Worm (Caenorhabditis elegans): ENCODE measurements around the gene Y116A8C.30.

Gene Y116A8C.30

DNA sequence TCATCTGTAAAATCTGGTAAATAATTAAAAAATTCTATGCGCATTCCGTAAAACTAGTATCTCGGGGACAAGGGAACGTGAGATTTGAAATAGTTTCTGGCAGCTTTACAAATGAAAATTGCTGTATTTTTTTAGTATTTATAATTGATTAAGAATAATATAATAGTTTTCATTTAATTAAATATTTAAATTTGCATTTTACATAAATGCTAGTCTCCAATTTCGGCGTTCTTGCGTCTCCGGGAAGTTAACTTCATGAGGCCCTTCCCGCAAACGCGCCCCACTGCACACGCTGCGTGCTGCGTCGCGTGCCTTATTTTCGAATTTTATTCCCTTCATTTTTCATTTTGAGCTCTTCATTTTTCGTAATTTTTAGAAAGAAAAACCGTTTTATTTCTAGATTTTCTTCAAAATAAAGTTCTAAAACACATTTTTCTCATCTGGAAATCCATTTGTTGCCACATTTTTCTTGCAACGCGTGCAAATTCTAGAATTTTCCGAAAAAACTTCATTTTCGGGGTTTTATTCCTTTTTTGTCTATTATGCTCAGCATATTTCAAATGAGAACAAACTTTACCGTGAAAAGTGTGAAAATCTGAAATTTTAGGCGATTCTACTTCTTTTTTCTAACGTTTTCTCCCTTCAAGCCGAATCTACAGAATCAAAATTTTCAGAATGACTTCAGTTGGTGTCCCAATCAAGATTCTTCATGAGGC lies 16.0 kb downstream of the Y116A8C.30 start, which contains the start of the genes snx-13 and snr-1 (continued):
- peak; percentile 85 for TF ChIP-seq ceh-24 (tag; optimal IDR thresholded peaks at IDR 0.05)
- peak; percentile 47 for TF ChIP-seq nfya-1 (tag; optimal IDR thresholded peaks at IDR 0.05)
- peak; percentile 99 for TF ChIP-seq zip-5 (tag; optimal IDR thresholded peaks at IDR 0.05)
- TF ChIP-seq ceh-45 (GFP tag; IDR thresholded peaks at IDR 0.05): peak; percentile 82
- peak; percentile 80 for TF ChIP-seq unc-42 (tag; optimal IDR thresholded peaks at IDR 0.05)
- peak; percentile 83 for TF ChIP-seq che-1 (tag; optimal IDR thresholded peaks at IDR 0.05)
- peak; percentile 72; the same call in 1 of the 2 replicates for TF ChIP-seq unc-3 (GFP tag; conservative IDR thresholded peaks at IDR 0.05)
- peak; percentile 96 for TF ChIP-seq unc-3 (tag; optimal IDR thresholded peaks at IDR 0.05)
- TF ChIP-seq elt-4 (tag; optimal IDR thresholded peaks at IDR 0.05): no peak
- TF ChIP-seq pha-2 (tag; optimal IDR thresholded peaks at IDR 0.05): peak; percentile 94
- no peak for TF ChIP-seq odd-2 (tag; optimal IDR thresholded peaks at IDR 0.05)
- TF ChIP-seq ceh-19 (GFP tag; optimal IDR thresholded peaks at IDR 0.05): peak; percentile 94
- peak; percentile 94 for TF ChIP-seq rnt-1 (tag; optimal IDR thresholded peaks at IDR 0.05)
- peak; percentile 98 for TF ChIP-seq ref-2 (tag; optimal IDR thresholded peaks at IDR 0.05)
- TF ChIP-seq pax-1 (tag; optimal IDR thresholded peaks at IDR 0.05): no peak
- TF ChIP-seq C38D4.7 (GFP tag; optimal IDR thresholded peaks at IDR 0.05): peak; percentile 87
- peak; percentile 80 for TF ChIP-seq lin-11 (tag; optimal IDR thresholded peaks at IDR 0.05)
- TF ChIP-seq dmd-4 (tag; optimal IDR thresholded peaks at IDR 0.05; ENCODE audit: borderline replicate concordance): peak; percentile 76
- TF ChIP-seq ceh-6 (GFP tag; optimal IDR thresholded peaks at IDR 0.05): peak; percentile 48
- peak; percentile 94 for TF ChIP-seq C08G9.2 (tag; optimal IDR thresholded peaks at IDR 0.05)
- peak; percentile 99 for TF ChIP-seq ceh-31 (tag; optimal IDR thresholded peaks at IDR 0.05)
- TF ChIP-seq ama-1 (optimal IDR thresholded peaks at IDR 0.05): no peak
- peak; percentile 96 for TF ChIP-seq fax-1 (tag; optimal IDR thresholded peaks at IDR 0.05)
- TF ChIP-seq eyg-1 (tag; optimal IDR thresholded peaks at IDR 0.05): peak; percentile 78
- peak; percentile 79 for TF ChIP-seq pat-9 (tag; optimal IDR thresholded peaks at IDR 0.05)
- TF ChIP-seq ceh-48 (tag; optimal IDR thresholded peaks at IDR 0.05): peak; percentile 68

DNA sequence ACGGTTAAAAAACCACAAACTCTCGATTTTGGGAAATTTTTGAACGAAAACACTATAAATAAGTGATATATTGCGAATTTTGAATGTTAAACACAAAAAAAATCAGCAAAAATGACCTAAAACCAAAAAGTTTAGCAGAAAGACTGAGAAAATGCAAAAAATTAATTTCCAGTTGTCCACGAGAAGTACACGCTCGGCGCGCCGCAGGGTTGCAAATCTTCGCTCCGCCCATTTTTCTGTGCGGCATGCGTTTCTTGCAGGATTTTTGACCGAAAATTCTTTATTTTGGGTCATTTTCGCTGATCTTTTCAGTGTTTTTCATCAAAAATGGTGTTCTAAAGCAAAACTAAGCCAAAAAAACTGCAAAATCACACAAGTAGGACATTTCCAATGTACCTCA lies 18.7 kb downstream of the Y116A8C.30 start:
- TF ChIP-seq C08G9.2 (tag; optimal IDR thresholded peaks at IDR 0.05) (no peak), lim-6 (tag; optimal IDR thresholded peaks at IDR 0.05) (no peak), ceh-6 (GFP tag; optimal IDR thresholded peaks at IDR 0.05) (no peak), hlh-15 (tag; optimal IDR thresholded peaks at IDR 0.05) (no peak), ets-4 (tag; optimal IDR thresholded peaks at IDR 0.05) (no peak), npax-4 (tag; optimal IDR thresholded peaks at IDR 0.05) (no peak), ceh-24 (tag; optimal IDR thresholded peaks at IDR 0.05) (no peak), ama-1 (optimal IDR thresholded peaks at IDR 0.05) (no peak), ceh-48 (tag; optimal IDR thresholded peaks at IDR 0.05) (no peak), fkh-10 (GFP tag; optimal IDR thresholded peaks at IDR 0.05) (no peak), K09A11.1 (tag; optimal IDR thresholded peaks at IDR 0.05; ENCODE audit: insufficient read depth) (no peak), nhr-232 (tag; optimal IDR thresholded peaks at IDR 0.05) (no peak), unc-86 (tag; optimal IDR thresholded peaks at IDR 0.05) (no peak), rnt-1 (tag; optimal IDR thresholded peaks at IDR 0.05) (no peak)

DNA sequence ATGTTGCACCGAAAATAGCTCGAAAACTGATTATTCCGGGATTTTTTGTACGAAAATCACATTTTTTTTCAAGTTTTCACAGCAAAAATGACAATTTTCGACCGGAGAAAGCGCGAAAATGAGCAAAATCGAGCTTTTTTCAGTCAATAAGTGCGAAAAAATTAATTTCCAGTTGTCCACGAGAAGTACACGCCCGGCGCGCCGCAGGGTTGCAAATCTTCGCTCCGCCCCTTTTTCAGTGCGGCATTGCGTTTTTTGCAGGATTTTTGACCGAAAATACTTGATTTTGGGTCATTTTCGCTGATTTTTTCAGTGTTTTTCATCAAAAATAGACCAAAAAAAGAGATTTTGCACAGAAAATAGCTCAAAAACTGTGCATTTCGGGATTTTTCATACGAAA lies 19.2 kb downstream of the Y116A8C.30 start:
- no peak for TF ChIP-seq dmd-4 (tag; optimal IDR thresholded peaks at IDR 0.05; ENCODE audit: borderline replicate concordance)
- TF ChIP-seq hlh-15 (tag; optimal IDR thresholded peaks at IDR 0.05): no peak
- no peak for TF ChIP-seq npax-4 (tag; optimal IDR thresholded peaks at IDR 0.05)
- no peak for TF ChIP-seq lim-6 (tag; optimal IDR thresholded peaks at IDR 0.05)
- no peak for TF ChIP-seq che-1 (tag; optimal IDR thresholded peaks at IDR 0.05)
- TF ChIP-seq sox-4 (tag; optimal IDR thresholded peaks at IDR 0.05): no peak
- no peak for TF ChIP-seq ceh-22 (tag; optimal IDR thresholded peaks at IDR 0.05)
- TF ChIP-seq odd-2 (tag; optimal IDR thresholded peaks at IDR 0.05): no peak
- TF ChIP-seq ama-1 (optimal IDR thresholded peaks at IDR 0.05): no peak
- no peak for TF ChIP-seq unc-3 (GFP tag; conservative IDR thresholded peaks at IDR 0.05)
- no peak for TF ChIP-seq unc-3 (tag; optimal IDR thresholded peaks at IDR 0.05)
- no peak for TF ChIP-seq ceh-24 (tag; optimal IDR thresholded peaks at IDR 0.05)
- TF ChIP-seq pqm-1 (tag; optimal IDR thresholded peaks at IDR 0.05): no peak
- TF ChIP-seq rnt-1 (tag; optimal IDR thresholded peaks at IDR 0.05): no peak
- no peak for TF ChIP-seq unc-55 (GFP tag; optimal IDR thresholded peaks at IDR 0.05)
- TF ChIP-seq K09A11.1 (tag; optimal IDR thresholded peaks at IDR 0.05; ENCODE audit: insufficient read depth): no peak
- no peak for TF ChIP-seq ahr-1 (tag; optimal IDR thresholded peaks at IDR 0.05)
- TF ChIP-seq zip-5 (tag; optimal IDR thresholded peaks at IDR 0.05): no peak
- no peak for TF ChIP-seq ceh-9 (tag; optimal IDR thresholded peaks at IDR 0.05)
- no peak for TF ChIP-seq hlh-6 (tag; optimal IDR thresholded peaks at IDR 0.05)

All from whole organism, late embryonic.